Worm (Caenorhabditis elegans): ENCODE results near the gene C11G10.1.

C11G10.1 gene

DNA sequence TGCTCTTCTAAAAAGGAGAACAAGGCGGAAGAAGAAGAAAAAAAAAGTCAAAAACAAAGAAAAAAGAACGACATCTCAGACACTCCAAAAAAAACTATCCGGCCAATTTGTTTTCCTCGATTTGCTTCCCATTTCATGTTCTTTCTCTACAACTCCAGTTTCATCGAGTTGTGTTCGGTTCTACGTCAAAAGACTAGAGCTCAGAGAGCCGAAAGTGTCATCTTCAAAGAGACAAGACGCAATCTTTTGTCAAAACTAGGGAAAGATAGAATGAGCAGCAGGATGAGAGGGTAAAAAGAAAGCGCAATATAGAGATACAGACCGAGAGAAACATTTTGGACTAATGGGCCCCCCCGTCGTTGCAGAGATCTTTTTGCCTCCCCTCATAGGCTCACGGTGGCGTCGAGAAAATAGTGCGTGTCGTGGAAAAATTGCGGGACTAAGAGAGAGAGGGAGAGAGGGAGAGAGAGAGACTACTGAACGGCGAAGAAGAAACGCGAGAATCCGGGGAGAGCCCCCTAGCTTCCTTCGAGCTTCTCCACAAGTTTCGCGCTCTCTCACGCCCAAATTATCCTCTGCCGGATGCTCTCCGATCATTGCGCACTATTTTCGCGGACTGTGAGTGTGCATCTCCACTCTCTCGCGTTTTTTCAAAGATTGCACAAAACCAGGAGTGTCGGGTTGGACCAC is 30.6 kb upstream of the C11G10.1 start:
- peak; percentile 60 for TF ChIP-seq ceh-32 (tag; optimal IDR thresholded peaks at IDR 0.05; ENCODE audit: poor library complexity)
- TF ChIP-seq nhr-48 (tag; optimal IDR thresholded peaks at IDR 0.05): peak; percentile 32
- TF ChIP-seq zag-1 (tag; optimal IDR thresholded peaks at IDR 0.05): no peak
- TF ChIP-seq gei-8 (GFP tag; optimal IDR thresholded peaks at IDR 0.05): peak; percentile 47
- TF ChIP-seq hif-1 (tag; optimal IDR thresholded peaks at IDR 0.05): peak in 1 of 2 experiments; percentile 28
- no peak for TF ChIP-seq dmd-9 (GFP tag; IDR thresholded peaks at IDR 0.05)
- no peak for TF ChIP-seq F44E2.7 (GFP tag; IDR thresholded peaks at IDR 0.05)
- TF ChIP-seq ctbp-1 (GFP tag; IDR thresholded peaks at IDR 0.05): peak; percentile 84
- TF ChIP-seq spr-1 (tag; optimal IDR thresholded peaks at IDR 0.05): peak; percentile 5
- TF ChIP-seq php-3 (GFP tag; IDR thresholded peaks at IDR 0.05): no peak
- peak; percentile 73 for TF ChIP-seq hmg-1.1 (GFP tag; IDR thresholded peaks at IDR 0.05)
- TF ChIP-seq F37D6.2 (tag; optimal IDR thresholded peaks at IDR 0.05): peak; percentile 64
- peak in 1 of 2 experiments; percentile 53 for TF ChIP-seq daf-16 (GFP tag; optimal IDR thresholded peaks at IDR 0.05)
- no peak for TF ChIP-seq daf-16 (tag; optimal IDR thresholded peaks at IDR 0.05)
- peak in 1 of 2 experiments; percentile 21 for TF ChIP-seq mdl-1 (tag; optimal IDR thresholded peaks at IDR 0.05)
- peak; percentile 97 for TF ChIP-seq aha-1 (tag)
- TF ChIP-seq ceh-20 (GFP tag; IDR thresholded peaks at IDR 0.05): peak; percentile 66; the same call in 1 of the 2 replicates
- TF ChIP-seq ceh-28 (tag; optimal IDR thresholded peaks at IDR 0.05): peak; percentile 4
- TF ChIP-seq daf-19 (GFP tag; conservative IDR thresholded peaks at IDR 0.05): no peak
- TF ChIP-seq nhr-41 (GFP tag; IDR thresholded peaks at IDR 0.05): no peak
- TF ChIP-seq lsy-2 (tag; optimal IDR thresholded peaks at IDR 0.05): peak; percentile 17 to 30
- peak; percentile 60 for TF ChIP-seq mep-1 (tag; optimal IDR thresholded peaks at IDR 0.05)
- TF ChIP-seq rbr-2 (tag; optimal IDR thresholded peaks at IDR 0.05): peak; percentile 74
- no peak for TF ChIP-seq nhr-25 (tag; optimal IDR thresholded peaks at IDR 0.05; ENCODE audit: borderline replicate concordance, insufficient read depth)
- TF ChIP-seq dmd-6 (GFP tag; IDR thresholded peaks at IDR 0.05): peak; percentile 38
- peak in 1 of 2 experiments; percentile 98 for TF ChIP-seq unc-62 (GFP tag; optimal IDR thresholded peaks at IDR 0.05 in 1 of 2)
- no peak for TF ChIP-seq unc-62 (tag; optimal IDR thresholded peaks at IDR 0.05)
- TF ChIP-seq mes-2 (tag; optimal IDR thresholded peaks at IDR 0.05; ENCODE audit: poor library complexity, severe bottlenecking): peak; percentile 33
- peak; percentile 11 for TF ChIP-seq hlh-30 (tag; optimal IDR thresholded peaks at IDR 0.05; ENCODE audit: insufficient read depth)
- peak; percentile 76 for TF ChIP-seq egl-43 (GFP tag; IDR thresholded peaks at IDR 0.05)
- no peak for TF ChIP-seq mxl-2 (GFP tag; conservative IDR thresholded peaks at IDR 0.05)
- TF ChIP-seq lim-7 (GFP tag; IDR thresholded peaks at IDR 0.05): peak; percentile 37; the same call in 1 of the 2 replicates
- TF ChIP-seq set-16 (GFP tag; IDR thresholded peaks at IDR 0.05): peak; percentile 76
- TF ChIP-seq attf-4 (tag; optimal IDR thresholded peaks at IDR 0.05): no peak
- 0 out of 2 replicates have a peak, but pooled peaks have one; percentile 12 for TF ChIP-seq vab-7 (GFP tag; IDR thresholded peaks at IDR 0.05)
- peak; percentile 78 for TF ChIP-seq hlh-11 (tag; optimal IDR thresholded peaks at IDR 0.05)
- TF ChIP-seq nhr-11 (tag; optimal IDR thresholded peaks at IDR 0.05): peak; percentile 17

- TF ChIP-seq T20F7.1 (GFP tag; optimal IDR thresholded peaks at IDR 0.05): no peak
- TF ChIP-seq skn-1 (tag; optimal IDR thresholded peaks at IDR 0.05): no peak
- TF ChIP-seq nhr-102 (tag; optimal IDR thresholded peaks at IDR 0.05): no peak
- no peak for TF ChIP-seq egl-43 (GFP tag; IDR thresholded peaks at IDR 0.05)
- no peak for TF ChIP-seq T26A8.4 (GFP tag; IDR thresholded peaks at IDR 0.05)
- no peak for TF ChIP-seq lin-38 (GFP tag; IDR thresholded peaks at IDR 0.05)
- TF ChIP-seq hmg-1.1 (GFP tag; IDR thresholded peaks at IDR 0.05): no peak
- no peak for TF ChIP-seq aha-1 (tag)
- TF ChIP-seq unc-62 (GFP tag; optimal IDR thresholded peaks at IDR 0.05 in 1 of 2): no peak
- TF ChIP-seq unc-62 (tag; optimal IDR thresholded peaks at IDR 0.05): no peak
- TF ChIP-seq attf-4 (tag; optimal IDR thresholded peaks at IDR 0.05): no peak
- TF ChIP-seq nhr-42 (GFP tag; IDR thresholded peaks at IDR 0.05): no peak
- no peak for TF ChIP-seq lin-39 (tag; optimal IDR thresholded peaks at IDR 0.05)
- TF ChIP-seq lin-15B (tag; optimal IDR thresholded peaks at IDR 0.05): no peak
- TF ChIP-seq zfp-3 (GFP tag; conservative IDR thresholded peaks at IDR 0.05): no peak
- no peak for TF ChIP-seq nhr-6 (tag; optimal IDR thresholded peaks at IDR 0.05)
- no peak for TF ChIP-seq dmd-9 (GFP tag; IDR thresholded peaks at IDR 0.05)
- TF ChIP-seq mxl-2 (GFP tag; conservative IDR thresholded peaks at IDR 0.05): no peak
- TF ChIP-seq nhr-10 (tag; optimal IDR thresholded peaks at IDR 0.05): no peak
- no peak for TF ChIP-seq daf-8 (GFP tag; IDR thresholded peaks at IDR 0.05)
These were observed 30.0 kb upstream of the C11G10.1 start for ce11 chrX:15188510-15188909.
